Fruit fly (Drosophila melanogaster) whole organism, embryonic: ENCODE measurements around the gene Sgs5.

Source experiments
- BEAF-32 ChIP-seq: fragments of 200-800 bp; sonication (Bioruptor generic); optimal IDR thresholded peaks from 3 replicates; lab custom pipeline; 2017; ENCODE audit warnings: missing biosample characterization, missing genetic modification characterization, mild to moderate bottlenecking, moderate library complexity, missing genetic modification reagents
- CG10366 ChIP-seq: fragments of 200-800 bp; sonication (Bioruptor generic); IDR thresholded peaks from 2 replicates; pipeline ENCODE4 v1.3.6; 2022; ENCODE audit warnings: missing biosample characterization, missing genetic modification characterization
- CG12299 ChIP-seq: fragments of 200-800 bp; sonication (Bioruptor generic); optimal IDR thresholded peaks from 2 replicates; lab custom pipeline; 2018; ENCODE audit warnings: missing biosample characterization, mild to moderate bottlenecking, missing genetic modification characterization
- CG13624 ChIP-seq: fragments of 200-800 bp; sonication (Bioruptor generic); optimal IDR thresholded peaks from 2 replicates; lab custom pipeline; 2016; ENCODE audit warnings: missing biosample characterization, missing genetic modification characterization
- CG14860 ChIP-seq: fragments of 200-800 bp; sonication (Bioruptor generic); IDR thresholded peaks from 3 replicates; pipeline ENCODE4 v1.3.6; 2022; ENCODE audit warnings: missing biosample characterization, missing genetic modification characterization; ENCODE audit not compliant: partially characterized antibody
- CG16813 ChIP-seq: fragments of 200-800 bp; sonication (Bioruptor generic); IDR thresholded peaks from 3 replicates; pipeline ENCODE4 v1.3.6; 2022; ENCODE audit warnings: missing biosample characterization, missing genetic modification characterization; ENCODE audit not compliant: partially characterized antibody
- CG2120 ChIP-seq: fragments of 200-800 bp; sonication (Bioruptor generic); optimal IDR thresholded peaks from 3 replicates; lab custom pipeline; 2016; ENCODE audit warnings: missing biosample characterization, missing genetic modification characterization
- CG2202 ChIP-seq: fragments of 200-800 bp; sonication (Bioruptor generic); optimal IDR thresholded peaks from 2 replicates; lab custom pipeline; 2018; ENCODE audit warnings: missing biosample characterization, mild to moderate bottlenecking, missing genetic modification characterization
- CG32772 ChIP-seq: fragments of 200-800 bp; sonication (Bioruptor generic); IDR thresholded peaks from 2 replicates; pipeline ENCODE4 v1.3.6; 2022; ENCODE audit warnings: missing biosample characterization, missing genetic modification characterization
- CG3995 ChIP-seq: fragments of 200-800 bp; sonication (Bioruptor generic); optimal IDR thresholded peaks from 3 replicates; lab custom pipeline; 2016; ENCODE audit warnings: missing biosample characterization, missing genetic modification characterization
- CG6791 ChIP-seq: fragments of 200-800 bp; sonication (Bioruptor generic); IDR thresholded peaks from 3 replicates; pipeline ENCODE4 v1.3.6; 2022; ENCODE audit warnings: missing biosample characterization, missing genetic modification characterization; ENCODE audit not compliant: partially characterized antibody
- CG7556 ChIP-seq: fragments of 200-800 bp; sonication (Bioruptor generic); optimal IDR thresholded peaks from 2 replicates; lab custom pipeline; 2017; ENCODE audit warnings: missing biosample characterization, mild to moderate bottlenecking, missing genetic modification characterization
- Chrac-16 ChIP-seq: fragments of 200-800 bp; sonication (Bioruptor generic); optimal IDR thresholded peaks from 3 replicates; lab custom pipeline; 2016; ENCODE audit warnings: missing biosample characterization, missing genetic modification characterization
- D ChIP-seq, 2 experiments: fragments of 200-800 bp in 1 of 2; fragments of >200 bp in 1 of 2; sonication (Bioruptor generic) in 1 of 2; optimal IDR thresholded peaks; 2 replicates in 1 of 2; 3 replicates in 1 of 2; lab custom pipeline; 2017; ENCODE audit warnings: mild to moderate bottlenecking in 1 of 2, missing biosample characterization in 1 of 2, missing genetic modification characterization in 1 of 2, missing genetic modification reagents in 1 of 2
- Fer3 ChIP-seq: fragments of 200-800 bp; sonication (Bioruptor generic); optimal IDR thresholded peaks from 2 replicates; lab custom pipeline; 2018; ENCODE audit warnings: missing biosample characterization, mild to moderate bottlenecking, missing genetic modification characterization, moderate library complexity
- HLH4C ChIP-seq: fragments of 200-800 bp; sonication (Bioruptor generic); IDR thresholded peaks from 3 replicates; pipeline ENCODE4 v1.3.6; 2022; ENCODE audit warnings: missing biosample characterization, missing genetic modification characterization; ENCODE audit not compliant: partially characterized antibody
- HLH54F ChIP-seq: fragments of 200-800 bp; sonication (Bioruptor generic); optimal IDR thresholded peaks from 3 replicates; lab custom pipeline; 2016; ENCODE audit warnings: missing biosample characterization, missing genetic modification characterization
- HmgZ ChIP-seq: fragments of 200-800 bp; sonication (Bioruptor generic); optimal IDR thresholded peaks from 2 replicates; lab custom pipeline; 2018; ENCODE audit warnings: missing biosample characterization, mild to moderate bottlenecking, missing genetic modification characterization
- Hmr ChIP-seq: fragments of 200-800 bp; sonication (Bioruptor generic); optimal IDR thresholded peaks from 3 replicates; lab custom pipeline; 2017; ENCODE audit warnings: mild to moderate bottlenecking, missing biosample characterization, missing genetic modification reagents, missing genetic modification characterization
- Hr3 ChIP-seq: fragments of 200-800 bp; sonication (Bioruptor generic); optimal IDR thresholded peaks from 3 replicates; lab custom pipeline; 2016; ENCODE audit warnings: missing biosample characterization, missing genetic modification characterization
- MBD-R2 ChIP-seq: fragments of 200-800 bp; sonication (Bioruptor generic); IDR thresholded peaks from 2 replicates; pipeline ENCODE4 v1.3.6; 2022; ENCODE audit warnings: missing biosample characterization, missing genetic modification characterization
- Mrtf ChIP-seq: fragments of 200-800 bp; sonication (Bioruptor generic); IDR thresholded peaks from 3 replicates; pipeline ENCODE4 v1.3.6; 2022; ENCODE audit warnings: missing biosample characterization, missing genetic modification characterization
- Neu2 ChIP-seq: fragments of 200-800 bp; sonication (Bioruptor generic); optimal IDR thresholded peaks from 3 replicates; lab custom pipeline; 2016; ENCODE audit warnings: missing biosample characterization, missing genetic modification characterization, borderline replicate concordance
- Pdp1 ChIP-seq, 2 experiments: fragments of 200-800 bp; sonication (Bioruptor generic); optimal IDR thresholded peaks; 3 replicates each; lab custom pipeline; 2016; ENCODE audit warnings: missing biosample characterization in 2 of 2, missing genetic modification characterization in 2 of 2, mild to moderate bottlenecking in 1 of 2, moderate library complexity in 1 of 2
- Ravus ChIP-seq: fragments of 200-800 bp; sonication (Bioruptor generic); IDR thresholded peaks from 2 replicates; pipeline ENCODE4 v1.3.6; 2022; ENCODE audit warnings: missing biosample characterization, missing genetic modification characterization
- Sry-δ ChIP-seq: fragments of 200-800 bp; sonication (Bioruptor generic); optimal IDR thresholded peaks from 2 replicates; lab custom pipeline; 2016; ENCODE audit warnings: missing biosample characterization, missing genetic modification characterization
- Trl ChIP-seq, 3 experiments: fragments of >200 bp in 2 of 3; fragments of 200-800 bp in 1 of 3; sonication (Bioruptor generic) in 1 of 3; optimal IDR thresholded peaks; 2 replicates in 1 of 3; 3 replicates in 2 of 3; lab custom pipeline; 2016 to 2017; ENCODE audit warnings: missing biosample characterization in 1 of 3, missing genetic modification characterization in 1 of 3
- Usf ChIP-seq: fragments of 200-800 bp; sonication (Bioruptor generic); optimal IDR thresholded peaks from 2 replicates; lab custom pipeline; 2017; ENCODE audit warnings: missing genotype, missing biosample characterization, missing genetic modification characterization
- Vsx1 ChIP-seq: fragments of 200-800 bp; sonication (Bioruptor generic); optimal IDR thresholded peaks from 2 replicates; lab custom pipeline; 2017; ENCODE audit warnings: missing biosample characterization, mild to moderate bottlenecking, missing genetic modification characterization, missing genetic modification reagents
- Xrp1 ChIP-seq: fragments of 200-800 bp; sonication (Bioruptor generic); IDR thresholded peaks from 2 replicates; pipeline ENCODE4 v1.3.6; 2022; ENCODE audit warnings: missing biosample characterization, missing genetic modification characterization
- YL-1 ChIP-seq: fragments of 200-800 bp; sonication (Bioruptor generic); optimal IDR thresholded peaks from 3 replicates; lab custom pipeline; 2017; ENCODE audit warnings: missing biosample characterization, mild to moderate bottlenecking, missing genetic modification characterization
- caup ChIP-seq: fragments of 200-800 bp; sonication (Bioruptor generic); optimal IDR thresholded peaks from 3 replicates; lab custom pipeline; 2017; ENCODE audit warnings: missing biosample characterization, mild to moderate bottlenecking, missing genetic modification characterization, moderate library complexity; ENCODE audit not compliant: severe bottlenecking
- chinmo ChIP-seq: fragments of 200-800 bp; sonication (Bioruptor generic); IDR thresholded peaks from 4 replicates; pipeline ENCODE4 v1.3.6; 2022; ENCODE audit warnings: missing biosample characterization, missing genetic modification characterization; ENCODE audit not compliant: partially characterized antibody
- crp ChIP-seq, 2 experiments: fragments of 200-800 bp; sonication (Bioruptor generic); optimal IDR thresholded peaks; 2 replicates in 1 of 2; 3 replicates in 1 of 2; lab custom pipeline; 2017; ENCODE audit warnings: missing biosample characterization in 2 of 2, missing genetic modification characterization in 2 of 2, mild to moderate bottlenecking in 1 of 2, moderate library complexity in 1 of 2
- esg ChIP-seq: fragments of 200-800 bp; sonication (Bioruptor generic); conservative IDR thresholded peaks from 2 replicates; pipeline ENCODE4 v1.3.6; 2022; ENCODE audit warnings: missing biosample characterization, missing genetic modification characterization
- exex ChIP-seq: fragments of 200-800 bp; sonication (Bioruptor generic); optimal IDR thresholded peaks from 4 replicates; lab custom pipeline; 2018; ENCODE audit warnings: missing biosample characterization, mild to moderate bottlenecking, missing genetic modification characterization, moderate library complexity
- fd102C ChIP-seq: fragments of 200-800 bp; sonication (Bioruptor generic); optimal IDR thresholded peaks from 2 replicates; lab custom pipeline; 2018; ENCODE audit warnings: missing biosample characterization, mild to moderate bottlenecking, missing genetic modification characterization, moderate library complexity
- ftz-f1 ChIP-seq: fragments of 200-800 bp; sonication (Bioruptor generic); optimal IDR thresholded peaks from 2 replicates; lab custom pipeline; 2016; ENCODE audit warnings: missing biosample characterization, missing genetic modification characterization
- klu ChIP-seq: fragments of 200-800 bp; sonication (Bioruptor generic); IDR thresholded peaks from 2 replicates; pipeline ENCODE4 v1.3.6; 2022; ENCODE audit warnings: missing biosample characterization, missing genetic modification characterization
- prd ChIP-seq, 3 experiments: fragments of >200 bp in 2 of 3; fragments of 200-800 bp in 1 of 3; sonication (Bioruptor generic) in 1 of 3; optimal IDR thresholded peaks in 2 of 3; IDR thresholded peaks in 1 of 3; 2 replicates in 2 of 3; 3 replicates in 1 of 3; pipeline versions ENCODE4 v1.3.6 to Lab custom; 2017 to 2022; ENCODE audit warnings: missing biosample characterization in 1 of 3, missing genetic modification characterization in 1 of 3
- repo ChIP-seq: fragments of 200-800 bp; sonication (Bioruptor generic); optimal IDR thresholded peaks from 2 replicates; lab custom pipeline; 2016; ENCODE audit warnings: missing biosample characterization, missing genetic modification characterization
- rib ChIP-seq: fragments of 200-800 bp; sonication (Bioruptor generic); IDR thresholded peaks from 2 replicates; pipeline ENCODE4 v1.3.6; 2022; ENCODE audit warnings: missing biosample characterization, missing genetic modification characterization
- salm ChIP-seq: fragments of 200-800 bp; sonication (Bioruptor generic); optimal IDR thresholded peaks from 2 replicates; lab custom pipeline; 2018; ENCODE audit warnings: missing biosample characterization, mild to moderate bottlenecking, missing genetic modification characterization
- sens ChIP-seq: fragments of 200-800 bp; sonication (Bioruptor generic); peaks from one replicate; lab custom pipeline; 2016; ENCODE audit warnings: missing biosample characterization, missing genetic modification characterization
- tx ChIP-seq: fragments of 200-800 bp; sonication (Bioruptor generic); optimal IDR thresholded peaks from 2 replicates; lab custom pipeline; 2016; ENCODE audit warnings: missing biosample characterization, missing genetic modification characterization
- unpg ChIP-seq: fragments of 200-800 bp; sonication (Bioruptor generic); optimal IDR thresholded peaks from 3 replicates; lab custom pipeline; 2018; ENCODE audit warnings: missing biosample characterization, mild to moderate bottlenecking, missing genetic modification characterization, moderate library complexity
- wdn ChIP-seq: fragments of 200-800 bp; sonication (Bioruptor generic); IDR thresholded peaks from 2 replicates; pipeline ENCODE4 v1.3.6; 2022; ENCODE audit warnings: missing biosample characterization, missing genetic modification characterization
- wek ChIP-seq: fragments of 200-800 bp; sonication (Bioruptor generic); optimal IDR thresholded peaks from 3 replicates; lab custom pipeline; 2018; ENCODE audit warnings: missing biosample characterization, mild to moderate bottlenecking, missing genetic modification characterization, moderate library complexity
- zfh2 ChIP-seq: fragments of 200-800 bp; sonication (Bioruptor generic); optimal IDR thresholded peaks from 2 replicates; lab custom pipeline; 2016; ENCODE audit warnings: missing biosample characterization, missing genetic modification characterization

The Sgs5 gene

DNA sequence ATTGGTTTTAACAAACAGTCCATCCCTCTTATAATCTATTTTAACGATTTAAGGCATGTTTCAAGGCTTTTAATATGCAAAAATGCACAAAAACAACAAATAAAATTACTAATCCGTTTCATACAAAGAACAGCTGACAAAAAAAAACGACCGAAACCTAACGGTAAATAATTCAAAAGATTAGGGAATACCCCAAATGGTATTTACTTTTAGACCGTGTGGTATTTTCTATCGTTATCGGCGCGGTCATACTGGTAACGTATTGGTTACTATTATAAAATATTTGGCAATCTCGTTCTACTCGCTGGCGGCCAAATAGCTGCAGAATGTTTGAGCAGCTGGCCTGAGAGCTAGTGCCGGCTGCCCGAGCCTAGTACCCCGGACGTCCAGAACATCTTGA, 10.7 kb downstream of the Sgs5 start, which contains the start of gene sll (continued):
- TF ChIP-seq esg: no peak
- TF ChIP-seq prd (optimal IDR thresholded peaks at IDR 0.05; lab: Kevin White, UChicago): no peak
- TF ChIP-seq prd (GFP tag; IDR thresholded peaks at IDR 0.05; lab: Robert Waterston, UW): no peak
- TF ChIP-seq Fer3 (tag; lab: Kevin White, UChicago): no peak
- TF ChIP-seq HLH4C: no peak
- TF ChIP-seq repo (GFP tag; lab: Kevin White, UChicago): no peak
- TF ChIP-seq Xrp1 (GFP tag; lab: Robert Waterston, UW): no peak
- TF ChIP-seq CG14860 (GFP tag; lab: Robert Waterston, UW): no peak
- TF ChIP-seq Mrtf (GFP tag; lab: Robert Waterston, UW): no peak
- no peak for TF ChIP-seq Vsx1 (GFP tag; lab: Kevin White, UChicago)
- peak; percentile 3 for TF ChIP-seq YL-1 (GFP tag; lab: Kevin White, UChicago)
- TF ChIP-seq ftz-f1 (GFP tag; lab: Kevin White, UChicago): no peak
- no peak for TF ChIP-seq wdn (GFP tag; lab: Robert Waterston, UW)
- TF ChIP-seq fd102C: peak; percentile 10
- peak; percentile 59 for TF ChIP-seq MBD-R2 (GFP tag; lab: Robert Waterston, UW)
- no peak for TF ChIP-seq CG13624 (GFP tag; lab: Kevin White, UChicago)
- TF ChIP-seq CG2202 (tag; lab: Kevin White, UChicago): no peak
- peak; percentile 99 for TF ChIP-seq wek (GFP tag; lab: Kevin White, UChicago)
- no peak for TF ChIP-seq rib (GFP tag; lab: Robert Waterston, UW)
- TF ChIP-seq HmgZ: peak; percentile 23
- no peak for TF ChIP-seq caup
- TF ChIP-seq CG10366 (GFP tag; lab: Robert Waterston, UW): no peak
- TF ChIP-seq unpg: no peak
- no peak for TF ChIP-seq Chrac-16 (GFP tag; lab: Kevin White, UChicago)
- no peak for TF ChIP-seq klu (GFP tag; lab: Robert Waterston, UW)
- TF ChIP-seq CG32772 (GFP tag; lab: Robert Waterston, UW): no peak
- TF ChIP-seq Hr3 (GFP tag; lab: Kevin White, UChicago): no peak
- TF ChIP-seq CG3995: no peak
- TF ChIP-seq CG6791 (GFP tag; lab: Robert Waterston, UW): peak; percentile 51; the same call in 1 of the 3 replicates
- TF ChIP-seq Neu2 (GFP tag; lab: Kevin White, UChicago): no peak
- no peak for TF ChIP-seq zfh2
- no peak for TF ChIP-seq salm (tag; lab: Kevin White, UChicago)
- TF ChIP-seq crp (GFP tag; optimal IDR thresholded peaks at IDR 0.05; lab: Kevin White, UChicago): peak; percentile 11 to 79
- no peak for TF ChIP-seq CG7556 (GFP tag; lab: Kevin White, UChicago)
- TF ChIP-seq CG16813 (GFP tag; lab: Robert Waterston, UW): 0 out of 3 replicates have a peak, but pooled peaks have one; percentile 21
- TF ChIP-seq Sry-δ (GFP tag; lab: Kevin White, UChicago): peak; percentile 40
- no peak for TF ChIP-seq HLH54F (GFP tag; lab: Kevin White, UChicago)
- 0 out of 4 replicates have a peak, but pooled peaks have one; percentile 11 for TF ChIP-seq chinmo (GFP tag; lab: Robert Waterston, UW)
- TF ChIP-seq D (optimal IDR thresholded peaks at IDR 0.05; lab: Kevin White, UChicago): no peak
- no peak for TF ChIP-seq D (GFP tag; optimal IDR thresholded peaks at IDR 0.05; lab: Kevin White, UChicago)
- no peak for TF ChIP-seq Trl (optimal IDR thresholded peaks at IDR 0.05; lab: Kevin White, UChicago)
- no peak for TF ChIP-seq Trl (GFP tag; optimal IDR thresholded peaks at IDR 0.05; lab: Kevin White, UChicago)
- no peak for TF ChIP-seq Usf (GFP tag; lab: Kevin White, UChicago)
- TF ChIP-seq exex (tag; lab: Kevin White, UChicago): no peak
- no peak for TF ChIP-seq CG12299 (tag; lab: Kevin White, UChicago)
- peak in 1 of 2 experiments; percentile 61 for TF ChIP-seq Pdp1 (GFP tag; optimal IDR thresholded peaks at IDR 0.05; lab: Kevin White, UChicago)
- TF ChIP-seq CG2120 (GFP tag; lab: Kevin White, UChicago): no peak
- peak; percentile 59 for TF ChIP-seq sens (GFP tag; lab: Kevin White, UChicago)
- TF ChIP-seq BEAF-32: peak; percentile 42
- TF ChIP-seq tx: no peak
- TF ChIP-seq Ravus (GFP tag; lab: Robert Waterston, UW): no peak
- no peak for TF ChIP-seq Hmr (GFP tag; lab: Kevin White, UChicago)
